Worm (Caenorhabditis elegans): ENCODE results near the gene ZK757.10.

The ZK757.10 gene

DNA sequence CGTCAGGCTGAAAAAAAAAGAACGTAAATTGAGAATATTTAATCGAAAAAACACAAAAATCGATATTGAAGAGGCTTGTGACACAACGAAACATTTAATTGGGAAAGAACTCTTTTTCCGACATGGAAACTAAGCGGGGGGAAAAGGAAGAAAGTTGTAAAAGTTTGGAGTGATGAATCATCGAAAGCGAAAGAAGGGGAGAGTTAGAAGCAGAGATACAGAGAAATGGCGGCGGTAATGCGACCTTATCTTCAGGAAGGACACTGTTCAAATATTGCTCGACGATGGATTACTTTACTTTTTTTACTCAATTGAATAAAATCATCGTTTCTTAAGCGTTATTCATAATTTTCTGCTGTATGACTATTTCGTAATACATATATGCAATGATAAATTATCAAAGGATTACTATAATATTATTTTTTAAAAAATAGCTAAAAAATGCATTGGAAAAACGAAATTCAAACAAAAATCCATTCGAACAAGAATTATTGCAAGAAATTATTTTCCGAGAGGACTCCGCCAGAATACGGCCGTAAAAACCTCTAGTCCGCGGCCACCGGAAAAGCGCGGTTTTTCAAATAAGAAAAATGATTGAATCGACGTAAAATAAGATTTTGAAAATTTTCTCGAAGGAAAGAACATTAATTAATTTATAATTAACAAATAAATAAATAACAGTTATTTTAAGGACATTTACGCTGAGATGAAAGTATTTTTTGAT, 9.1 kb upstream of the ZK757.10 start, which contains the start of gene dhhc-4:
Gene dhhc-4 (minus strand): TSS at position 13 of the 724 bp plus-strand sequence.
- peak; percentile 77 for TF ChIP-seq snu-23 (GFP tag; optimal IDR thresholded peaks at IDR 0.05)
- TF ChIP-seq zag-1 (tag; optimal IDR thresholded peaks at IDR 0.05): no peak
- peak; percentile 78 for TF ChIP-seq ceh-88 (GFP tag; IDR thresholded peaks at IDR 0.05)
- TF ChIP-seq ces-1 (GFP tag; optimal IDR thresholded peaks at IDR 0.05): no peak
- TF ChIP-seq jun-1 (tag; optimal IDR thresholded peaks at IDR 0.05): no peak
- TF ChIP-seq alr-1 (tag; optimal IDR thresholded peaks at IDR 0.05; ENCODE audit: borderline replicate concordance): no peak
- TF ChIP-seq lin-14 (GFP tag; optimal IDR thresholded peaks at IDR 0.05): peak; percentile 84
- peak; percentile 52 to 58 (median 55) for TF ChIP-seq ceh-82 (tag; optimal IDR thresholded peaks at IDR 0.05)
- TF ChIP-seq C16A3.4 (tag; optimal IDR thresholded peaks at IDR 0.05): peak; percentile 12
- peak; percentile 78 for TF ChIP-seq hlh-17 (GFP tag; optimal IDR thresholded peaks at IDR 0.05; ENCODE audit: borderline replicate concordance)
- peak; percentile 84 for TF ChIP-seq C04F5.9 (tag; optimal IDR thresholded peaks at IDR 0.05)
- TF ChIP-seq efl-3 (GFP tag; optimal IDR thresholded peaks at IDR 0.05): peak; percentile 80
- peak in 1 of 2 experiments; percentile 96 for TF ChIP-seq ztf-11 (tag; optimal IDR thresholded peaks at IDR 0.05)
- peak; percentile 86 for TF ChIP-seq lin-39 (tag; optimal IDR thresholded peaks at IDR 0.05)
- TF ChIP-seq efl-1 (optimal IDR thresholded peaks at IDR 0.05): peak; percentile 88 to 94
- TF ChIP-seq efl-1 (GFP tag; optimal IDR thresholded peaks at IDR 0.05 in 1 of 2): peak; percentile 93 to 99
- TF ChIP-seq irx-1 (tag; optimal IDR thresholded peaks at IDR 0.05): peak; percentile 95
- TF ChIP-seq rnt-1 (tag; optimal IDR thresholded peaks at IDR 0.05): peak; percentile 99
- TF ChIP-seq sup-37 (GFP tag; optimal IDR thresholded peaks at IDR 0.05): peak; percentile 82
- peak; percentile 92 for TF ChIP-seq nhr-85 (tag)
- TF ChIP-seq hlh-4 (tag; optimal IDR thresholded peaks at IDR 0.05): peak; percentile 85
- no peak for TF ChIP-seq pqm-1 (tag; optimal IDR thresholded peaks at IDR 0.05)
- no peak for TF ChIP-seq C34B4.2 (tag; optimal IDR thresholded peaks at IDR 0.05)
- no peak for TF ChIP-seq tlp-1 (tag; optimal IDR thresholded peaks at IDR 0.05)
- no peak for TF ChIP-seq ceh-63 (GFP tag; optimal IDR thresholded peaks at IDR 0.05)
- no peak for TF ChIP-seq lin-13 (GFP tag; optimal IDR thresholded peaks at IDR 0.05)
- TF ChIP-seq ceh-8 (GFP tag; optimal IDR thresholded peaks at IDR 0.05): peak; percentile 87
- TF ChIP-seq lir-3 (tag; optimal IDR thresholded peaks at IDR 0.05; ENCODE audit: poor library complexity): peak; percentile 96
- TF ChIP-seq egl-27 (tag; optimal IDR thresholded peaks at IDR 0.05): no peak
- TF ChIP-seq mab-9 (GFP tag; IDR thresholded peaks at IDR 0.05): peak; percentile 87
- TF ChIP-seq zip-4 (GFP tag; optimal IDR thresholded peaks at IDR 0.05): peak; percentile 84
- TF ChIP-seq nhr-12 (tag; optimal IDR thresholded peaks at IDR 0.05): no peak
- TF ChIP-seq lin-15B (tag; optimal IDR thresholded peaks at IDR 0.05): peak; percentile 37
- no peak for TF ChIP-seq unc-62 (GFP tag; optimal IDR thresholded peaks at IDR 0.05)
- peak; percentile 83 for TF ChIP-seq unc-86 (tag; optimal IDR thresholded peaks at IDR 0.05)
- TF ChIP-seq mdl-1 (tag; optimal IDR thresholded peaks at IDR 0.05): no peak
- TF ChIP-seq snpc-4 (tag; optimal IDR thresholded peaks at IDR 0.05): peak; percentile 28
- peak; percentile 83 for TF ChIP-seq grh-1 (GFP tag; IDR thresholded peaks at IDR 0.05)
- TF ChIP-seq mep-1 (tag; optimal IDR thresholded peaks at IDR 0.05): peak; percentile 52
- peak; percentile 88 to 93 (median 91) for TF ChIP-seq dpl-1 (GFP tag; optimal IDR thresholded peaks at IDR 0.05)
- peak; percentile 90 for TF ChIP-seq xbp-1 (tag; optimal IDR thresholded peaks at IDR 0.05)
- TF ChIP-seq ceh-90 (tag; optimal IDR thresholded peaks at IDR 0.05): peak; percentile 97
- TF ChIP-seq nhr-47 (tag; optimal IDR thresholded peaks at IDR 0.05): peak; percentile 95
- peak; percentile 28 for TF ChIP-seq unc-130 (tag; optimal IDR thresholded peaks at IDR 0.05)
- peak; percentile 95 for TF ChIP-seq pax-3 (tag; optimal IDR thresholded peaks at IDR 0.05)
- TF ChIP-seq F16B12.6 (tag; optimal IDR thresholded peaks at IDR 0.05): peak; percentile 0
- TF ChIP-seq nhr-77 (tag; optimal IDR thresholded peaks at IDR 0.05): no peak
- TF ChIP-seq nhr-19 (GFP tag; conservative IDR thresholded peaks at IDR 0.05): peak; percentile 90
- TF ChIP-seq aly-2 (tag; optimal IDR thresholded peaks at IDR 0.05): peak; percentile 13
- TF ChIP-seq hpl-2 (GFP tag; optimal IDR thresholded peaks at IDR 0.05): no peak
- TF ChIP-seq fkh-4 (tag; optimal IDR thresholded peaks at IDR 0.05; ENCODE audit: borderline replicate concordance): peak; percentile 97
